Worm (Caenorhabditis elegans) whole organism, L2 larva: ENCODE results near the gene K08E5.6.
A peak's percentile ranks its signal among the peaks of the same experiment; 100 is the strongest.

ENCODE experiments used
- C34F6.9 ChIP-seq: fragments of 150-350 bp; optimal IDR thresholded peaks from 2 replicates; lab custom pipeline; 2014; ENCODE audit warnings: missing biosample characterization, missing genetic modification characterization
- F13H6.1 ChIP-seq: sonication (generic microtip); optimal IDR thresholded peaks from 2 replicates; lab custom pipeline; 2016; ENCODE audit warnings: missing genetic modification characterization, missing compliant biosample characterization
- R02D3.7 ChIP-seq: fragments of 150-350 bp; optimal IDR thresholded peaks from 2 replicates; lab custom pipeline; 2014; ENCODE audit warnings: missing biosample characterization, missing genetic modification characterization
- alr-1 ChIP-seq: fragments of 150-350 bp; optimal IDR thresholded peaks from 2 replicates; lab custom pipeline; 2014; ENCODE audit warnings: missing biosample characterization, missing genetic modification characterization
- blmp-1 ChIP-seq: sonication (generic microtip); optimal IDR thresholded peaks from 2 replicates; lab custom pipeline; 2017; ENCODE audit warnings: missing genetic modification characterization, mild to moderate bottlenecking, missing compliant biosample characterization, antibody characterized with exemption, moderate library complexity; ENCODE audit not compliant: insufficient read depth
- ceh-16 ChIP-seq: fragments of 150-350 bp; optimal IDR thresholded peaks from 2 replicates; lab custom pipeline; 2014; ENCODE audit warnings: missing biosample characterization, missing genetic modification characterization
- crh-2 ChIP-seq: sonication (generic microtip); optimal IDR thresholded peaks from 2 replicates; lab custom pipeline; 2017; ENCODE audit warnings: missing biosample characterization, missing genetic modification characterization
- egl-27 ChIP-seq: sonication (generic microtip); optimal IDR thresholded peaks from 3 replicates; lab custom pipeline; 2017; ENCODE audit warnings: missing biosample characterization, missing genetic modification reagents, missing genetic modification characterization
- elt-3 ChIP-seq: sonication (generic microtip); optimal IDR thresholded peaks from 2 replicates; lab custom pipeline; 2017; ENCODE audit warnings: missing biosample characterization, missing genetic modification characterization
- fos-1 ChIP-seq: fragments of 150-350 bp; optimal IDR thresholded peaks from 2 replicates; lab custom pipeline; 2014; ENCODE audit warnings: missing biosample characterization, missing genetic modification characterization
- gmeb-1 ChIP-seq: fragments of 150-350 bp; optimal IDR thresholded peaks from 2 replicates; lab custom pipeline; 2014; ENCODE audit warnings: missing biosample characterization, missing genetic modification characterization
- lin-11 ChIP-seq: fragments of 150-350 bp; sonication (generic microtip); optimal IDR thresholded peaks from 2 replicates; lab custom pipeline; 2014; ENCODE audit warnings: missing biosample characterization, missing genetic modification characterization, inconsistent platforms, mixed read lengths
- lsy-2 ChIP-seq, 2 experiments: fragments of 150-350 bp in 1 of 2; sonication (generic microtip) in 1 of 2; optimal IDR thresholded peaks; 2 replicates each; lab custom pipeline; 2014 to 2017; ENCODE audit warnings: missing biosample characterization in 2 of 2, missing genetic modification characterization in 2 of 2
- mbf-1 ChIP-seq: sonication (generic microtip); optimal IDR thresholded peaks from 2 replicates; lab custom pipeline; 2017; ENCODE audit warnings: missing biosample characterization, missing genetic modification characterization
- mdl-1 ChIP-seq, 2 experiments: fragments of 150-350 bp in 1 of 2; sonication (generic microtip) in 1 of 2; optimal IDR thresholded peaks; 2 replicates each; lab custom pipeline; 2017; ENCODE audit warnings: missing biosample characterization in 2 of 2, missing genetic modification characterization in 2 of 2
- nhr-10 ChIP-seq: sonication (generic microtip); optimal IDR thresholded peaks from 2 replicates; lab custom pipeline; 2017; ENCODE audit warnings: missing biosample characterization, missing genetic modification characterization
- nhr-11 ChIP-seq: fragments of 150-350 bp; optimal IDR thresholded peaks from 2 replicates; lab custom pipeline; 2014; ENCODE audit warnings: missing biosample characterization, missing genetic modification characterization
- nhr-129 ChIP-seq: fragments of 150-350 bp; optimal IDR thresholded peaks from 2 replicates; lab custom pipeline; 2014; ENCODE audit warnings: missing biosample characterization, missing genetic modification characterization
- nhr-21 ChIP-seq: fragments of 150-350 bp; optimal IDR thresholded peaks from 2 replicates; lab custom pipeline; 2014; ENCODE audit warnings: missing biosample characterization, missing genetic modification characterization
- nhr-6 ChIP-seq: fragments of 150-350 bp; optimal IDR thresholded peaks from 2 replicates; lab custom pipeline; 2014; ENCODE audit warnings: missing biosample characterization, missing genetic modification characterization
- nhr-77 ChIP-seq: fragments of 150-350 bp; optimal IDR thresholded peaks from 2 replicates; lab custom pipeline; 2014; ENCODE audit warnings: missing biosample characterization, missing genetic modification characterization
- peb-1 ChIP-seq: fragments of 150-350 bp; optimal IDR thresholded peaks from 2 replicates; lab custom pipeline; 2014; ENCODE audit warnings: missing biosample characterization, missing genetic modification characterization
- skn-1 ChIP-seq: sonication (generic microtip); optimal IDR thresholded peaks from 2 replicates; lab custom pipeline; 2017; ENCODE audit warnings: missing biosample characterization, missing genetic modification characterization
- sma-9 ChIP-seq, 2 experiments: fragments of 150-350 bp in 1 of 2; sonication (generic microtip) in 1 of 2; optimal IDR thresholded peaks; 2 replicates each; lab custom pipeline; 2014 to 2016; ENCODE audit warnings: missing genetic modification characterization in 2 of 2, mild to moderate bottlenecking in 1 of 2, missing biosample characterization in 1 of 2, missing compliant biosample characterization in 1 of 2, missing genetic modification reagents in 1 of 2, moderate library complexity in 1 of 2
- unc-55 ChIP-seq: fragments of 150-350 bp; sonication (generic microtip); optimal IDR thresholded peaks from 3 replicates; lab custom pipeline; 2014; ENCODE audit warnings: missing biosample characterization, missing genetic modification reagents, missing genetic modification characterization
- unc-62 ChIP-seq: fragments of 150-350 bp; optimal IDR thresholded peaks from 2 replicates; lab custom pipeline; 2014; ENCODE audit warnings: missing biosample characterization, missing genetic modification reagents, missing genetic modification characterization
- ztf-1 ChIP-seq: fragments of 200-800 bp; sonication (Bioruptor generic); conservative IDR thresholded peaks from 2 replicates; pipeline ENCODE4 v1.3.6; 2022; ENCODE audit warnings: missing genetic modification characterization, missing compliant biosample characterization
- ztf-11 ChIP-seq: sonication (generic microtip); optimal IDR thresholded peaks from 2 replicates; lab custom pipeline; 2017; ENCODE audit warnings: missing biosample characterization, missing genetic modification characterization
- ztf-4 ChIP-seq: fragments of 150-350 bp; optimal IDR thresholded peaks from 2 replicates; lab custom pipeline; 2014; ENCODE audit warnings: missing biosample characterization, missing genetic modification characterization

Gene K08E5.6

ce11 chrIII:10097981-10098380 is 42.9 kb upstream of the K08E5.6 start, which contains the start of gene spop-1:
Gene spop-1, minus strand, starts transcription at chrIII:10098081.
- TF ChIP-seq C34F6.9 (no peak), alr-1 (no peak), peb-1 (tag; lab: Kevin White, UChicago) (no peak), skn-1 (tag; lab: Kevin White, UChicago) (no peak), nhr-77 (no peak), unc-55 (GFP tag; lab: Kevin White, UChicago) (no peak)

ce11 chrIII:10101352-10101751 is 39.5 kb upstream of the K08E5.6 start, which contains the start of gene kel-10:
Gene kel-10, minus strand, starts transcription at chrIII:10101452.
- no peak for TF ChIP-seq unc-62 (GFP tag; lab: Kevin White, UChicago)
- no peak for TF ChIP-seq ztf-11
- TF ChIP-seq crh-2 (tag; lab: Kevin White, UChicago) = no peak
- no peak for TF ChIP-seq ztf-4
- TF ChIP-seq nhr-6 (tag; lab: Kevin White, UChicago) = no peak
- no peak for TF ChIP-seq fos-1 (tag; lab: Kevin White, UChicago)
- TF ChIP-seq egl-27 (tag; lab: Kevin White, UChicago) = no peak
- no peak for TF ChIP-seq lsy-2 (tag; optimal IDR thresholded peaks at IDR 0.05; lab: Kevin White, UChicago)
- no peak for TF ChIP-seq nhr-129
- no peak for TF ChIP-seq nhr-10 (tag; lab: Kevin White, UChicago)
- TF ChIP-seq elt-3 (tag; lab: Kevin White, UChicago) = no peak
- no peak for TF ChIP-seq ceh-16 (tag; lab: Kevin White, UChicago)
- no peak for TF ChIP-seq mdl-1 (tag; optimal IDR thresholded peaks at IDR 0.05; lab: Kevin White, UChicago)
- no peak for TF ChIP-seq nhr-11 (tag; lab: Kevin White, UChicago)
- TF ChIP-seq F13H6.1 (tag; lab: Kevin White, UChicago) = no peak
- no peak for TF ChIP-seq blmp-1

ce11 chrIII:10106390-10106789 is 34.4 kb upstream of the K08E5.6 start, which contains the start of gene srt-55:
Gene srt-55, minus strand, starts transcription at chrIII:10106490.
- TF ChIP-seq crh-2 (tag; lab: Kevin White, UChicago) (no peak), mbf-1 (tag; lab: Kevin White, UChicago) (no peak), fos-1 (tag; lab: Kevin White, UChicago) (no peak)

ce11 chrIII:10108995-10109394 is 31.8 kb upstream of the K08E5.6 start, which contains the start of gene T16H12.9:
Gene T16H12.9, plus strand, starts transcription at chrIII:10109295.
- no peak for TF ChIP-seq elt-3 (tag; lab: Kevin White, UChicago)
- no peak for TF ChIP-seq sma-9 (GFP tag; optimal IDR thresholded peaks at IDR 0.05; lab: Kevin White, UChicago)
- TF ChIP-seq sma-9 (tag; optimal IDR thresholded peaks at IDR 0.05; lab: Kevin White, UChicago) = no peak
- no peak for TF ChIP-seq ztf-1 (GFP tag; lab: Robert Waterston, UW)
- TF ChIP-seq nhr-129 = no peak

ce11 chrIII:10112958-10113357 is 27.9 kb upstream of the K08E5.6 start, which contains the start of gene vps-29:
Gene vps-29, minus strand, starts transcription at chrIII:10113058.
- no peak for TF ChIP-seq nhr-21 (tag; lab: Kevin White, UChicago)
- no peak for TF ChIP-seq lin-11
- TF ChIP-seq ceh-16 (tag; lab: Kevin White, UChicago) = no peak
- TF ChIP-seq unc-62 (GFP tag; lab: Kevin White, UChicago) = no peak
- TF ChIP-seq crh-2 (tag; lab: Kevin White, UChicago) = no peak
- no peak for TF ChIP-seq skn-1 (tag; lab: Kevin White, UChicago)
- TF ChIP-seq lsy-2 (tag; optimal IDR thresholded peaks at IDR 0.05; lab: Kevin White, UChicago) = no peak
- TF ChIP-seq fos-1 (tag; lab: Kevin White, UChicago) = no peak

ce11 chrIII:10114662-10115061 is 26.2 kb upstream of the K08E5.6 start, which contains the start of the genes ZK1128.1 and mett-10:
Gene ZK1128.1, minus strand, starts transcription at chrIII:10114760.
Gene mett-10, plus strand, starts transcription at chrIII:10115036.
- TF ChIP-seq R02D3.7 (tag; lab: Kevin White, UChicago) (peak; percentile 66), unc-62 (GFP tag; lab: Kevin White, UChicago) (no peak), unc-55 (GFP tag; lab: Kevin White, UChicago) (peak; percentile 54), crh-2 (tag; lab: Kevin White, UChicago) (no peak), C34F6.9 (peak; percentile 48), lsy-2 (tag; optimal IDR thresholded peaks at IDR 0.05; lab: Kevin White, UChicago) (peak in 1 of 2 experiments; percentile 58), gmeb-1 (tag; lab: Kevin White, UChicago) (peak; percentile 60)
